Worm (Caenorhabditis elegans): ENCODE data around the gene R10E4.3.

DNA sequence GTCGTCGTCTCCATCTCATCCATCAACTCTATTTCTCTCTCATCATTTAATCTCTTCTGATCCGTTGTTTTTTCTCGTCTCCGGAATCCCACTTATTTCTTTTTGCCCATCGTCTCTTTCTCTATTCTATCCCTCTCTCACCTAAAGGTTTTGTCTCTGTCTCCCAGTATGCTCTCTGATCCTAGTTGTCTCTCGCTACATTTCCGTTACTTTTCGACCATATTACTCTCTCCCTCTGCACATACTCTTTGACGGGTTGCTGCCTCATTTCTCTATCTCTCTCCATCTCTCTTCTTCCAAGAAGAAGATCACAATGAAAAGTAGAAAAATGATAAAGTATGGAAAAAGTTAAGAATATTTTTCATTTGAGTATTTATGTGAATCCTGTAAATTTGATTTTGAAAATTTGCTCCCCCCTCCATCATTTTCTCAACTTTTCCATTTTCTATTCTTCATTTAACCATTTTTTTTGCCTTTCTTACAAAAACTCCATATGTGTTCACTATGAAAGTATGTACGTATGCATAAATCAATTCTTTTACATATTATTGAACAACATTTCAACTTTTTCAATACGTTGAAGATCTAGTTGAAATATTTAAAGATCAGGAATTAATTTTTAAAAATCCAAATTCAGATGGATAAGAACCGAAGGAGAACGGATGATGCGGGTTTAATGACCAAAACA, 29.9 kb upstream of the R10E4.3 start, which contains the start of gene tag-131:
- TF ChIP-seq W03F9.2 (tag; optimal IDR thresholded peaks at IDR 0.05) (no peak), him-1 (tag; optimal IDR thresholded peaks at IDR 0.05) (no peak), dao-5 (tag; optimal IDR thresholded peaks at IDR 0.05) (no peak)

Measured in whole organism, L4/young adult.